Worm (Caenorhabditis elegans) whole organism, L4 larva: ENCODE data around the gene Y47D7A.17.

Experiments
- F10B5.3 ChIP-seq: sonication (generic microtip); optimal IDR thresholded peaks from 2 replicates; lab custom pipeline; 2016; ENCODE audit warnings: mild to moderate bottlenecking, missing genetic modification characterization, missing compliant biosample characterization
- F49E8.2 ChIP-seq: sonication (generic microtip); optimal IDR thresholded peaks from 2 replicates; lab custom pipeline; 2016; ENCODE audit warnings: missing compliant biosample characterization, mild to moderate bottlenecking, missing genetic modification characterization, borderline replicate concordance
- T26A8.4 ChIP-seq: fragments of 200-800 bp; sonication (Bioruptor generic); IDR thresholded peaks from 2 replicates; pipeline ENCODE4 v1.3.6; 2022; ENCODE audit warnings: missing genetic modification characterization, missing compliant biosample characterization
- Y48G9A.11 ChIP-seq: fragments of 200-800 bp; sonication (Bioruptor generic); IDR thresholded peaks from 2 replicates; pipeline ENCODE4 v1.3.6; 2022; ENCODE audit warnings: missing genetic modification reagents, missing genetic modification characterization, missing compliant biosample characterization
- ZK337.2 ChIP-seq: fragments of 200-800 bp; sonication (Bioruptor generic); IDR thresholded peaks from 2 replicates; pipeline ENCODE4 v1.3.6; 2022; ENCODE audit warnings: missing genetic modification reagents, missing genetic modification characterization, missing compliant biosample characterization
- aha-1 ChIP-seq: fragments of 150-350 bp; peaks from one replicate; lab custom pipeline; 2014; ENCODE audit warnings: missing biosample characterization, missing genetic modification characterization
- ceh-44 ChIP-seq: fragments of 200-800 bp; sonication (Bioruptor generic); IDR thresholded peaks from 2 replicates; pipeline ENCODE4 v1.3.6; 2022; ENCODE audit warnings: missing genetic modification reagents, missing genetic modification characterization, missing compliant biosample characterization
- daf-19 ChIP-seq: fragments of 200-800 bp; sonication (Bioruptor generic); conservative IDR thresholded peaks from 2 replicates; pipeline ENCODE4 v1.3.6; 2022; ENCODE audit warnings: missing genetic modification characterization, missing compliant biosample characterization
- dmd-9 ChIP-seq: fragments of 200-800 bp; sonication (Bioruptor generic); IDR thresholded peaks from 2 replicates; pipeline ENCODE4 v1.3.6; 2022; ENCODE audit warnings: missing genetic modification reagents, missing genetic modification characterization, missing compliant biosample characterization
- dpl-1 ChIP-seq: fragments of 150-350 bp; optimal IDR thresholded peaks from 2 replicates; lab custom pipeline; 2014; ENCODE audit warnings: missing biosample characterization, missing genetic modification reagents, missing genetic modification characterization
- duxl-1 ChIP-seq: sonication (generic microtip); optimal IDR thresholded peaks from 2 replicates; lab custom pipeline; 2016; ENCODE audit warnings: mild to moderate bottlenecking, missing genetic modification characterization, moderate library complexity, missing compliant biosample characterization; ENCODE audit not compliant: poor library complexity
- egl-27 ChIP-seq: sonication (generic microtip); optimal IDR thresholded peaks from 3 replicates; lab custom pipeline; 2017; ENCODE audit warnings: missing biosample characterization, missing genetic modification reagents, missing genetic modification characterization
- egl-43 ChIP-seq: fragments of 200-800 bp; sonication (Bioruptor generic); IDR thresholded peaks from 2 replicates; pipeline ENCODE4 v1.3.6; 2022; ENCODE audit warnings: missing genetic modification reagents, missing genetic modification characterization, missing compliant biosample characterization
- gei-8 ChIP-seq: fragments of 200-800 bp; sonication (Bioruptor generic); optimal IDR thresholded peaks from 2 replicates; lab custom pipeline; 2018; ENCODE audit warnings: mild to moderate bottlenecking, missing genetic modification characterization, missing compliant biosample characterization
- hlh-11 ChIP-seq: fragments of 200-800 bp; sonication (Bioruptor generic); optimal IDR thresholded peaks from 2 replicates; lab custom pipeline; 2018; ENCODE audit warnings: mild to moderate bottlenecking, missing genetic modification characterization, missing compliant biosample characterization
- jun-1 ChIP-seq: fragments of 150-350 bp; optimal IDR thresholded peaks from 2 replicates; lab custom pipeline; 2014; ENCODE audit warnings: missing biosample characterization, missing genetic modification reagents, missing genetic modification characterization
- lin-38 ChIP-seq: fragments of 200-800 bp; sonication (Bioruptor generic); IDR thresholded peaks from 2 replicates; pipeline ENCODE4 v1.3.6; 2022; ENCODE audit warnings: missing genetic modification reagents, missing genetic modification characterization, missing compliant biosample characterization
- mdt-29 ChIP-seq: fragments of 200-800 bp; sonication (Bioruptor generic); IDR thresholded peaks from 2 replicates; pipeline ENCODE4 v1.3.6; 2022; ENCODE audit warnings: missing genetic modification reagents, missing genetic modification characterization, missing compliant biosample characterization
- mxl-3 ChIP-seq: fragments of 200-800 bp; sonication (Bioruptor generic); optimal IDR thresholded peaks from 2 replicates; lab custom pipeline; 2018; ENCODE audit warnings: mild to moderate bottlenecking, missing genetic modification characterization, missing compliant biosample characterization
- nhr-10 ChIP-seq: fragments of 150-350 bp; optimal IDR thresholded peaks from 2 replicates; lab custom pipeline; 2014; ENCODE audit warnings: missing biosample characterization, missing genetic modification characterization
- nhr-102 ChIP-seq: sonication (generic microtip); optimal IDR thresholded peaks from 2 replicates; lab custom pipeline; 2016; ENCODE audit warnings: mild to moderate bottlenecking, missing genetic modification characterization, moderate library complexity, missing compliant biosample characterization
- nhr-11 ChIP-seq: fragments of 150-350 bp; optimal IDR thresholded peaks from 2 replicates; lab custom pipeline; 2014; ENCODE audit warnings: missing biosample characterization, missing genetic modification characterization
- nhr-25 ChIP-seq: sonication (generic microtip); optimal IDR thresholded peaks from 2 replicates; lab custom pipeline; 2017; ENCODE audit warnings: missing genetic modification characterization, mild to moderate bottlenecking, missing compliant biosample characterization, antibody characterized with exemption, moderate library complexity, borderline replicate concordance; ENCODE audit not compliant: insufficient read depth
- nhr-28 ChIP-seq: fragments of 150-350 bp; optimal IDR thresholded peaks from 2 replicates; lab custom pipeline; 2014; ENCODE audit warnings: missing biosample characterization, missing genetic modification characterization
- php-3 ChIP-seq: fragments of 200-800 bp; sonication (Bioruptor generic); IDR thresholded peaks from 2 replicates; pipeline ENCODE4 v1.3.6; 2022; ENCODE audit warnings: missing genetic modification reagents, missing genetic modification characterization, missing compliant biosample characterization
- rbr-2 ChIP-seq: sonication (generic microtip); optimal IDR thresholded peaks from 2 replicates; lab custom pipeline; 2016; ENCODE audit warnings: missing genotype, missing genetic modification characterization, missing compliant biosample characterization
- sdz-12 ChIP-seq: fragments of 200-800 bp; sonication (Bioruptor generic); optimal IDR thresholded peaks from 2 replicates; lab custom pipeline; 2018; ENCODE audit warnings: mild to moderate bottlenecking, missing genetic modification characterization, missing compliant biosample characterization
- set-16 ChIP-seq: fragments of 200-800 bp; sonication (Bioruptor generic); IDR thresholded peaks from 2 replicates; pipeline ENCODE4 v1.3.6; 2022; ENCODE audit warnings: missing genetic modification reagents, missing genetic modification characterization, missing compliant biosample characterization
- snpc-4 ChIP-seq: fragments of 150-350 bp; optimal IDR thresholded peaks from 2 replicates; lab custom pipeline; 2014; ENCODE audit warnings: missing biosample characterization, missing genetic modification characterization
- spr-3 ChIP-seq: fragments of 200-800 bp; sonication (Bioruptor generic); optimal IDR thresholded peaks from 2 replicates; lab custom pipeline; 2018; ENCODE audit warnings: mild to moderate bottlenecking, missing genetic modification characterization, missing compliant biosample characterization
- unc-130 ChIP-seq: sonication (generic microtip); optimal IDR thresholded peaks from 2 replicates; lab custom pipeline; 2016; ENCODE audit warnings: missing genetic modification reagents, missing genetic modification characterization, missing compliant biosample characterization
- unc-62 ChIP-seq, 3 experiments: fragments of 150-350 bp in 1 of 3; sonication (generic microtip); optimal IDR thresholded peaks in 2 of 3; peaks in 1 of 3; 1 replicate in 1 of 3; 2 replicates in 2 of 3; lab custom pipeline; 2014 to 2017; ENCODE audit warnings: missing biosample characterization in 3 of 3, missing genetic modification characterization in 3 of 3, missing genetic modification reagents in 3 of 3, missing genotype in 1 of 3
- zfp-2 ChIP-seq: sonication (generic microtip); optimal IDR thresholded peaks from 2 replicates; lab custom pipeline; 2016; ENCODE audit warnings: mild to moderate bottlenecking, missing genetic modification characterization, missing compliant biosample characterization
- zfp-3 ChIP-seq: fragments of 200-800 bp; sonication (Bioruptor generic); conservative IDR thresholded peaks from 2 replicates; pipeline ENCODE4 v1.3.6; 2022; ENCODE audit warnings: missing genetic modification reagents, missing genetic modification characterization, missing compliant biosample characterization

Gene Y47D7A.17

DNA sequence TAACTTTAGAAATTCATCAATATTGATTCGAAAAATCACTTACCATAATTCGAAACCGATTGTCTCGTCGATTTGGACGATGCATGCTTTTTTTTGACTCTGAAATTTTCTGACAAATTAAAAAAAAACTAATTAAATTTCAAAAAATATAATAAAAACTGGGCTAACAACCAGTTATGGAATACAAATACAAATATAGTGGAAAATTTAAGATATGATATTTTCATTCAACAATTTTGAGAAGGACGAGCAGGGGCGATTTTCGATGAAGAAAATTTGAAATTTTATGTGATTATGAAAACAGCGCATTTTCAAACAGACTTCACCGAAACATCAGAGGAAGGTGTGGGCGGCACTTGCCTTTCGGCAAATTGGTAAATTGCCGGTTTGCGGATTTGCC, 29.3 kb downstream of the Y47D7A.17 start, which contains the start of gene F13A2.1:
F13A2.1 (minus strand) TSS at position 101 of the 400 bp plus-strand sequence.
- TF ChIP-seq nhr-11 (tag; lab: Kevin White, UChicago) (no peak), nhr-25 (tag; lab: Kevin White, UChicago) (no peak), sdz-12 (GFP tag; lab: Kevin White, UChicago) (no peak), rbr-2 (no peak), T26A8.4 (GFP tag; lab: Robert Waterston, UW) (no peak), daf-19 (GFP tag; lab: Robert Waterston, UW) (no peak), snpc-4 (tag; lab: Kevin White, UChicago) (no peak), dpl-1 (GFP tag; lab: Kevin White, UChicago) (no peak), php-3 (GFP tag; lab: Robert Waterston, UW) (no peak), mdt-29 (GFP tag; lab: Robert Waterston, UW) (no peak), egl-43 (GFP tag; lab: Robert Waterston, UW) (no peak), zfp-3 (GFP tag; lab: Robert Waterston, UW) (no peak), ZK337.2 (GFP tag; lab: Robert Waterston, UW) (no peak), spr-3 (no peak), hlh-11 (no peak), mxl-3 (GFP tag; lab: Kevin White, UChicago) (no peak), duxl-1 (tag; lab: Kevin White, UChicago) (no peak)
- TF ChIP-seq, all 104 proteins: peak for 0

DNA sequence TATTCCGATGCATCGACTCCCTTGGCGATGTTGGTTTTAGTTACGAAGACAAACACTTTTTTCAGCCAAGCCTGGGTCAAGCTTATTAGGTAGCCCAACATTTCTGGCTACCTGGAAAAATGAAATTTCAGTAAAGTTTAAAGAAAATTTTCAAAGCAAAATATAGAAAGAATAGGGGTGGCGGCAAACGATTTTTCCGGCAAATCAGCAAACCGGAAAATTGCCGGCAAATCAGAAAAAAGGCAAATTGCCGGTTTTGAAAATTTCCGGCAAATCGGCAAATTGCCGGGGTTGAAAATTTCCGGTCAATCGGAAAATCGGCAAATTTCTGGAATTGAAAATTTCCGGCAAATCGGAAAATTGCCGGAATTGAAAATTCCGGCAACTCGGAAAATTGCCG, 34.0 kb downstream of the Y47D7A.17 start, which contains the start of gene F32D1.8:
F32D1.8 (minus strand) TSS at position 101 of the 400 bp plus-strand sequence.
- TF ChIP-seq aha-1 (tag; lab: Kevin White, UChicago), result peak; percentile 69
- TF ChIP-seq gei-8 (GFP tag; lab: Kevin White, UChicago), result no peak

DNA sequence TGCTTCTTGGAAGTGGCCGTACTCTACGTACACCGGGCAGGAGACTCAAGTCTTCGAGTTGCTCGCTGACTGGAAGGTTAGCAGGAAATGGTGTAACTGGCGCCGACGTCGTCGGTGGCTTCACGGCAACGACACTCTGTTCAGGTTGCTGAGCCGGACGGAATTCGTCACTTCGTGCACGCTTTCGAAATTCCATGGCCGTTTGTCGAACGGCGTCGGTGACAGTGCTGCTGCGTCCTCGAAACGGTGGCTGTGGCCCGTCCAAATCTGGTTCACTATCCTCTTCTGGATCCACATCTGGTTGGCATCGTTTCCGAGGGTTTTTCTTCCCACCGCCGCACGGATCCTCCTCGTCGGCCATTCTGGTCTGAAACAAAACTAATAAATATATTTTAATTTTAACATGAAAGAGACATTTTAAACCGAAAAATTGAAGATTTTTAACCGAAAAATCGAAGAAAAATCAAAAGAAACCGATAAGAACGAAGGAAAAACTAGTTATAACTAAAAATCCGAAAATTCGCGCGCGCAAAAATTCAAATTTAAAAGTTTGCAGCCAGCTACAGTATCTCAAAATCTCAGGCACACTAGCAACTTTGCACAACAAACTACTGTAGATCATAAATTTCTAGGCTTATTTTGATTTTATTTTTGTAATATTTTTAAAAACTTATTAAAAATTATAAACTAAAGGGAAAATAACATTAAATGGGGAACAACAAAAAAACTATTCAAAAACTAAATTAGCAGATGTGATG, 35.6 kb downstream of the Y47D7A.17 start, which contains the start of gene F32D1.7:
F32D1.7 (minus strand) TSS at position 367 of the 758 bp plus-strand sequence.
- no peak for TF ChIP-seq dmd-9 (GFP tag; lab: Robert Waterston, UW)
- TF ChIP-seq ceh-44 (GFP tag; lab: Robert Waterston, UW), result no peak
- peak; percentile 27; the same call in 1 of the 2 replicates for TF ChIP-seq Y48G9A.11 (GFP tag; lab: Robert Waterston, UW)
- TF ChIP-seq unc-130 (GFP tag; lab: Kevin White, UChicago), result peak; percentile 51
- no peak for TF ChIP-seq F10B5.3 (tag; lab: Kevin White, UChicago)
- peak; percentile 22 for TF ChIP-seq aha-1 (tag; lab: Kevin White, UChicago)
- TF ChIP-seq T26A8.4 (GFP tag; lab: Robert Waterston, UW), result no peak
- TF ChIP-seq nhr-102 (tag; lab: Kevin White, UChicago), result no peak
- TF ChIP-seq jun-1 (tag; lab: Kevin White, UChicago), result no peak
- TF ChIP-seq nhr-10 (tag; lab: Kevin White, UChicago), result no peak
- peak; percentile 53; the same call in 1 of the 2 replicates for TF ChIP-seq set-16
- TF ChIP-seq egl-27 (tag; lab: Kevin White, UChicago), result no peak
- TF ChIP-seq nhr-28 (tag; lab: Kevin White, UChicago), result no peak
- peak; percentile 13 for TF ChIP-seq F49E8.2 (tag; lab: Kevin White, UChicago)
- no peak for TF ChIP-seq ZK337.2 (GFP tag; lab: Robert Waterston, UW)
- TF ChIP-seq unc-62 (GFP tag; optimal IDR thresholded peaks at IDR 0.05 in 1 of 2; lab: Kevin White, UChicago), result peak in 1 of 2 experiments; percentile 32
- no peak for TF ChIP-seq unc-62 (tag; optimal IDR thresholded peaks at IDR 0.05; lab: Kevin White, UChicago)
- peak; percentile 56 for TF ChIP-seq lin-38 (GFP tag; lab: Robert Waterston, UW)
- no peak for TF ChIP-seq zfp-2 (tag; lab: Kevin White, UChicago)
